Worm (Caenorhabditis elegans) whole organism, L2 larva: ENCODE measurements around the gene sdz-37.

Experiments
- R02D3.7 ChIP-seq: fragments of 150-350 bp; optimal IDR thresholded peaks from 2 replicates; lab custom pipeline; 2014; ENCODE audit warnings: missing biosample characterization, missing genetic modification characterization
- aly-2 ChIP-seq: fragments of 150-350 bp; optimal IDR thresholded peaks from 2 replicates; lab custom pipeline; 2014; ENCODE audit warnings: missing biosample characterization, missing genetic modification characterization
- lin-11 ChIP-seq: fragments of 150-350 bp; sonication (generic microtip); optimal IDR thresholded peaks from 2 replicates; lab custom pipeline; 2014; ENCODE audit warnings: missing biosample characterization, missing genetic modification characterization, inconsistent platforms, mixed read lengths
- nhr-12 ChIP-seq: fragments of 150-350 bp; optimal IDR thresholded peaks from 2 replicates; lab custom pipeline; 2014; ENCODE audit warnings: missing biosample characterization, missing genetic modification characterization
- snpc-4 ChIP-seq: fragments of 150-350 bp; optimal IDR thresholded peaks from 2 replicates; lab custom pipeline; 2014; ENCODE audit warnings: missing biosample characterization, missing genetic modification characterization
- zag-1 ChIP-seq: fragments of 150-350 bp; optimal IDR thresholded peaks from 2 replicates; lab custom pipeline; 2014; ENCODE audit warnings: missing biosample characterization, missing genetic modification characterization

ce11 chrII:10480043-10480442 lies 15.4 kb downstream of the sdz-37 start:
- TF ChIP-seq zag-1 (no peak), snpc-4 (tag; lab: Kevin White, UChicago) (no peak), aly-2 (no peak), nhr-12 (tag; lab: Kevin White, UChicago) (no peak), lin-11 (tag; lab: Kevin White, UChicago) (no peak), R02D3.7 (tag; lab: Kevin White, UChicago) (no peak)
